Worm (Caenorhabditis elegans) whole organism, dauer: ENCODE results near the gene srh-303.
"Not testable (repeated sequence)": the region's sequence is repeated elsewhere in the genome, so short reads cannot be mapped to it uniquely, and the experiment has no call there.

Source experiments
- unc-62 ChIP-seq: sonication (generic microtip); optimal IDR thresholded peaks from 2 replicates; lab custom pipeline; 2017; ENCODE audit warnings: missing biosample characterization, missing genetic modification reagents, missing genetic modification characterization

Gene srh-303

DNA sequence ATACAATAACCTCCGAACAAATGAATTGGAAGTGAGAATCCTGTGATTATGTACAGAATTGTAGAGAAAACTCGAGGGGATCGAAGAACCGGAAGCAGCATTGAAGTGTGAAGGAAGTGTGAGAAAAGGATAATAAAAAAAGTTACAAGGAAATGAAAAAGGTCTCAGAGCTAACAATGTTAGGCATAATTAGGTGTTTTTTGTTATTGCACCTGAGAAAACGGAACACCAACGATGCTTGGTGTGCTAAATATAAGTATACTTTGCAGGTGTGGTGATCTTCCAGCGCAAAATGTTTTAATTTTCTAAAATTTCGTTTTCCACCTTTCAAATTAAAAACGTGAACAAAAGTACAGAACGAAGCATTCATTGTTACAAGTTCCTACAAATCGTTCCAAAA lies 12.7 kb downstream of the srh-303 start, which contains the start of gene srh-286:
Gene srh-286 (minus strand): TSS at position 101 of the 400 bp plus-strand sequence.
- TF ChIP-seq unc-62 (GFP tag; lab: Kevin White, UChicago) = no peak

DNA sequence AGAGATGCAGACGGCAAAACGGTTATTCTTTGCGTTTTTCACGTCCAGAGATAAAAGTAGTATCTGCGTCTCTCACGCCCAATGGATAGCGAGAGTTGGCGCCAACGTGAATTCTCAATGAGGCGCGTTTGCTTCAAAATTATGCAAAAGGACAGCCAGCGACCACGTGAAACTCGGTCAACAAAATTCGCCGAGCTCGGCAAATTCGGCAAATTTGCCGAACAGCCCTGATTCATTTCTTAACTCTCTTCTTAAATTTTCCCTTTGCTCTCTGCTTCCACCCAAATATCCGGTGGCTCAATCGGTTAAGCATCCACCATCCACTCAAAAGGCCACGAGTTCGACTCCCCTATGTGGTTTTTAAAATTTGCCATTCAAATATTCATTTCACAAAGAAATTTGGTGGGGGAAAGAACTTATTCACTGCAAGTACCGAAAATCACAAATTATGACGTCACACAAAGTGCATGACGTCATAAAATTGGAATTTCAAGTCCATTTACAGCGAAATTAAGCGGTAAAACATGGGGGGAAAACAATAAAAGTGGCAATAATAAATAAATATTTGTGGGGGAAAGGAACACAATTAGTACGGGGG lies 14.0 kb downstream of the srh-303 start:
- TF ChIP-seq unc-62 (GFP tag; lab: Kevin White, UChicago) = no peak

DNA sequence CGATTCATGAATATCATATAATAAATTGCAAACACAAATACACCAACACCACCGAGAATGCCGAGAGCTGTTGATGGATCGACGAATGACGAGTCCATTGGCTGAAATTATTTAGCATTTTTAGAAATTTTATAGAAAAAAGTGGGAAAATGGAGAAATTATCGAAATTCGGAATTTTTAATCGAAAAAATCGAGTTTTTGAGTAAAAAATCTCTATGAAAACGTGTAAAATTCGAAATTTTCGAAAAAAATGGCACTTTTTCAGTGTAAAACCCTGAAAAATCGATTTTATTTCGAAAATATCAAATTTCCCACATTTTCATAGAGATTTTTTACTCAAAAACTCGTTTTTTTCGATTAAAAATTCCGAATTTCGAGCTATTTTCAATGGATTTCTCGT lies 24.4 kb downstream of the srh-303 start, which contains the start of gene tcc-1:
Gene tcc-1 (minus strand): TSS at position 101 of the 400 bp plus-strand sequence.
- TF ChIP-seq unc-62 (GFP tag; lab: Kevin White, UChicago) = no peak

DNA sequence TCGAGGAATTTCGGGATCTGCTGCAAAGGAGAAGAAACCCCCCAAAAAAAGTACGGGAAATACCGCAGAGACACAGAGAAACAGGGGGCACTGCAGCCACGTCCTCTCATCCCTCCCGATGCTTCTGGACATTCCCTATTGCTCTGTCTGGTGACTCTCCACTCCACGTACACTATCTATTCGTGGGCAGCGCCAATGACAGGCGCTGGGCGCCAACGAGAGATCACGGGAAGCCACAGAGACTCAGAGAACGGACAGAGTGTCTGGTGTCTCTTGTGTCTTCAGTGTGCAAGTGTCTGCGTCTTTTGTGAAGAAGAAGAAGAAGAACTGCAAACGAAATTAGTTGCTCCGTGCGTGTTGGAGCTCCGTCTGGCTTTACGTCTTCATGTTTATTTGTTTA lies 26.5 kb downstream of the srh-303 start:
- no peak for TF ChIP-seq unc-62 (GFP tag; lab: Kevin White, UChicago)

DNA sequence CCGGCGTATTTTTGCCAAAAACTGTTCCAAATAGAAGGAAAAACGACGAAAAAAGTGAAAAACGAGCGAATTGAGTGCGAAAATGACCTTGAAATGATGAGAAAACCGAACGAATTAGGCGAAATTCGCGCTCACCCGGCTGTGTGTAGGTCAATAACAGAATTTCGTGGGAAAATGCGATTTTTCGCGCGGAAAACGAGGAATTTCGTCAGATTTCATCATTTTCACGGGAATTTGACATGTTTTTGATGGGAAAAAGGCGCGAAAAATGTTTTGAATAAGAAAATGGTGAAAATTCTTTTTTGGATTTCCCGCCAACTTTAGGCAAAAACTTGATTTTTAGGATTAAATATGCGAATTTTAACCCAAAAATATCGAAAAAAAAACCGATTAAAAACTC lies 27.6 kb downstream of the srh-303 start:
- no peak for TF ChIP-seq unc-62 (GFP tag; lab: Kevin White, UChicago)

DNA sequence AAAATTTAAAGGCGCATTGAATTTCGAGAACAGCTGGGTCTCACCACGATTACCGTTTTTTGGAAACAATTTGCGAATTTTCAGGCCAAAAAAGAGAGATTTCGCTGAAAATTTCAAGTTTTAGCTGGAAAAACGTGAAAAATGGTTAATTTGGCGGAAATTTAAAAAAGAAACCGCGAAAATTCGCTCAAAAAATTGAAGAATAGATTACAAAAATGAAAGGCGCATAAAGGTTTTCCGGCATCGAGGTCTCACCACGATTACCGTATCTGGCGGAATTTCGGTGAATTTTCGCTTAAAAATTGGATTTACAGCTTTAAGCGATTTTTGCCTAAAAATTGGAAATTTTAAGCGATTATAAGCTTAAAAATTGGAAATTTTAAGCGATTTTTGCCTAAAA lies 28.1 kb downstream of the srh-303 start:
- TF ChIP-seq unc-62 (GFP tag; lab: Kevin White, UChicago) = no peak

DNA sequence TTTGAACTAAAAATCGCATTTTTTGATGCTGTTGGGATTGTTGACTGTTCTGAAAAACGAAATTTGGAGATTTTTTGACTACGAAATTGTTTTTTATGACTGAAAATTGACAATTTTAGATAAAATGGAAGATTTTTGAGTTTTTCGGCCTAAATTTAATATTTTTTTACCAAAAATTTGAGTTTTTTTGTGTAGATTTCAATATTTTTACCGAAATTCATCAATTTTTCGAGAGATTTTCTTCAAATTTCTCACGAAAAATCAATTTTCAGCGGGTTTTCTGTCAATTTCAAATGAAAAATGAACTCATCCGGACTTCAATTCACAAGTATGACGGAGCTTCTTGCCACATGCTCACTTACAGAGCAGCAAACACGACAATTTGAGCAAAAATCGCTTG lies 33.9 kb downstream of the srh-303 start, which contains the start of gene Y59A8A.8:
Gene Y59A8A.8 (plus strand): TSS at position 301 of the 400 bp plus-strand sequence.
- TF ChIP-seq unc-62 (GFP tag; lab: Kevin White, UChicago) = not testable (repeated sequence)

DNA sequence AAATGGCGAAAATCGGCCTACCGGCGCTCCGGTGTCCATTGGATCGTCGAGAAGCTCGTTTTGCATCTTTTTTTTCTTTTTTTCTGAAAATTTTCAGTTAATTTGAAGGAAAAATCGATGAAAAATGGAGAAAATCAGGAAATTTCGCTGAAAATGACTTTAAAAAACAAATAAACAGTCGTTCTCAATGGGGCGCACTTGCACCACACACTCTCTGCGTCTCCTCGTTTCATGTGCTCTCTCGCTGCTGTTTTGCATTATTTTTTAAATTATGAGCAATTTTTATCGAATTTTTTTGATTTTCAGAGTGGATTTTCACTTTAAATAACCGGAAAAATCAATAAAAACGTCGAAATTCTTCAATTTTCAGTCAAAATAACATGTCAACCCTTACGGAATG lies 39.1 kb downstream of the srh-303 start, which contains the start of gene csn-1:
Gene csn-1 (minus strand): TSS at position 83 of the 400 bp plus-strand sequence.
- TF ChIP-seq unc-62 (GFP tag; lab: Kevin White, UChicago) = no peak

DNA sequence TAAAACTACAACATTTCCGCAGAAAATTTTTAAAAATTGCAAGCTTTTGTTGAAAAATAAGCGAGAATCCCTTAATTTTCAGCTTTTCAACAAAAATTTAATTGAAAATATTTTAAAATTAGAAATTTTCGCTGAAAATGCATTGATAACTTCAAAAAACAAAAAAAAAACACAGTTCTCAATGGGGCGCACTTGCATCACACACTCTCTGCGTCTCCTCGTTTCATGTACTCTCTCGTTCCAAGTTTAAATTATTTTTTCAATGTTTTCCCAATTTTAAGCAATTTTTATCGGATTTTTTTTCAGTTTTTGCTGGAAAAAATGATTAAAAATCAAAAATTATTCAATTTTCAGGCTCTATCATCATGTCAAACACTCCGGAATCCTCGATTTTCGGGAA lies 39.6 kb downstream of the srh-303 start, which contains the start of gene phf-14:
Gene phf-14 (plus strand): TSS at position 345 of the 400 bp plus-strand sequence.
- TF ChIP-seq unc-62 (GFP tag; lab: Kevin White, UChicago) = no peak
